Fruit fly (Drosophila melanogaster): ENCODE measurements around the gene Tti1.
A peak's percentile ranks its signal among the peaks of the same experiment; 100 is the strongest.

dm6 chr3R:9767620-9768592 lies 13.4 kb upstream of the Tti1 start, which contains the start of gene Naa80:
- TF ChIP-seq CG5204 (GFP tag; optimal IDR thresholded peaks at IDR 0.05) (no peak), kay (GFP tag; ENCODE audit: borderline replicate concordance) (no peak), CG7045 (GFP tag; optimal IDR thresholded peaks at IDR 0.05) (peak; percentile 65), bab1 (GFP tag; optimal IDR thresholded peaks at IDR 0.05) (peak; percentile 56), cnc (optimal IDR thresholded peaks at IDR 0.05) (no peak), tj (GFP tag; optimal IDR thresholded peaks at IDR 0.05) (peak; percentile 21), CG1620 (GFP tag; optimal IDR thresholded peaks at IDR 0.05) (peak; percentile 95)
